Fruit fly (Drosophila melanogaster): ENCODE results near the gene drm.

dm6 chr2L:3567394-3567793 is 28.3 kb downstream of the drm start:
- no peak for TF ChIP-seq Snoo (tag; optimal IDR thresholded peaks at IDR 0.05)
- no peak for TF ChIP-seq CG13204 (GFP tag; optimal IDR thresholded peaks at IDR 0.05)
- TF ChIP-seq CG4496 (GFP tag; IDR thresholded peaks at IDR 0.05): no peak
- TF ChIP-seq CG8301 (tag; optimal IDR thresholded peaks at IDR 0.05): peak; percentile 19
- TF ChIP-seq CG32121 (GFP tag; IDR thresholded peaks at IDR 0.05): no peak
- TF ChIP-seq fd96Ca (GFP tag; IDR thresholded peaks at IDR 0.05): no peak
- TF ChIP-seq CG10348 (GFP tag; IDR thresholded peaks at IDR 0.05): no peak
- peak; percentile 19 for TF ChIP-seq CG17806 (tag; optimal IDR thresholded peaks at IDR 0.05)
- TF ChIP-seq D1 (tag; optimal IDR thresholded peaks at IDR 0.05): no peak
